Worm (Caenorhabditis elegans): ENCODE data around the gene erh-1.

erh-1 gene

DNA sequence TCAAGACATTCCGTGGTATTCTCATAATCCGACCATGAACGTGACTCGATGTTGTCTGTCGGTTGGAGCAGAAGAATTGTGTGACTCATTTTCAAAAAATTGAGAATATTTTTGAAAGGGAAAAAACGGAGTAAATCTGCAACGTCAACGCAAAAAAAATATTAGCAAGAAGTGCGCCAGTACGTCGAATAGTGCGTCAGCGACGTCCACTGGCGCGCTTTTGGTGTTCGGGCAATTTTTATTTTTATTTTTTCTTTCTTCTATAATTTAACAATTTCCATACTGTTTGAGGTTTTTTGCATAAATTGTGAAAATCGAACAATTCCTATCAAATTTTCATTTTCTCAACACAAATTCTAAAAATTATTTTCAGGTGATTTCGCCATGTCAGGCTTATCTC, at the start of gene erh-1, which contains the start of gene lpd-9 (continued):
- TF ChIP-seq snu-23 (GFP tag; optimal IDR thresholded peaks at IDR 0.05) (peak; percentile 80), efl-3 (GFP tag; optimal IDR thresholded peaks at IDR 0.05) (no peak), ceh-63 (GFP tag; optimal IDR thresholded peaks at IDR 0.05) (no peak), ama-1 (optimal IDR thresholded peaks at IDR 0.05) (no peak), nhr-71 (tag; optimal IDR thresholded peaks at IDR 0.05) (peak; percentile 87), xbp-1 (tag; optimal IDR thresholded peaks at IDR 0.05) (peak; percentile 85), nhr-90 (tag; optimal IDR thresholded peaks at IDR 0.05; ENCODE audit: poor library complexity) (peak; percentile 85), hlh-4 (tag; optimal IDR thresholded peaks at IDR 0.05) (no peak), nhr-76 (tag; optimal IDR thresholded peaks at IDR 0.05) (no peak), pqm-1 (tag; optimal IDR thresholded peaks at IDR 0.05) (no peak), aha-1 (tag; optimal IDR thresholded peaks at IDR 0.05) (peak; percentile 30), fkh-4 (tag; optimal IDR thresholded peaks at IDR 0.05; ENCODE audit: borderline replicate concordance) (no peak), blmp-1 (tag; optimal IDR thresholded peaks at IDR 0.05) (peak; percentile 67), efl-1 (optimal IDR thresholded peaks at IDR 0.05) (peak; percentile 76 to 83), efl-1 (GFP tag; optimal IDR thresholded peaks at IDR 0.05 in 1 of 2) (peak; percentile 77 to 98), snpc-4 (tag; optimal IDR thresholded peaks at IDR 0.05) (peak; percentile 77), grh-1 (GFP tag; IDR thresholded peaks at IDR 0.05) (peak; percentile 81), aly-2 (tag; optimal IDR thresholded peaks at IDR 0.05) (peak; percentile 29), rnt-1 (tag; optimal IDR thresholded peaks at IDR 0.05) (peak; percentile 89), irx-1 (tag; optimal IDR thresholded peaks at IDR 0.05) (peak; percentile 70), sup-37 (GFP tag; optimal IDR thresholded peaks at IDR 0.05) (peak; percentile 39), mab-9 (GFP tag; IDR thresholded peaks at IDR 0.05) (peak; percentile 76), F16B12.6 (tag; optimal IDR thresholded peaks at IDR 0.05) (peak; percentile 49), elt-3 (tag; optimal IDR thresholded peaks at IDR 0.05) (peak in 1 of 6 experiments; percentile 34), ztf-4 (tag; optimal IDR thresholded peaks at IDR 0.05) (no peak), ceh-88 (GFP tag; IDR thresholded peaks at IDR 0.05) (peak; percentile 21; the same call in 1 of the 2 replicates), ztf-11 (tag; optimal IDR thresholded peaks at IDR 0.05) (peak in 1 of 2 experiments; percentile 74), nhr-28 (tag; optimal IDR thresholded peaks at IDR 0.05) (no peak), sox-4 (tag; optimal IDR thresholded peaks at IDR 0.05) (peak; percentile 28), lin-15B (tag; optimal IDR thresholded peaks at IDR 0.05) (peak; percentile 52), dsc-1 (tag; optimal IDR thresholded peaks at IDR 0.05) (peak; percentile 88), ceh-90 (tag; optimal IDR thresholded peaks at IDR 0.05) (no peak)

ce11 chrV:10615496-10615895, 36.6 kb upstream of the erh-1 start, which contains the start of gene H09F14.1:
TSS of gene H09F14.1 (minus strand) at chrV:10615596.
- TF ChIP-seq fkh-8 (tag; optimal IDR thresholded peaks at IDR 0.05) (no peak), nhr-84 (tag; optimal IDR thresholded peaks at IDR 0.05) (no peak)

DNA sequence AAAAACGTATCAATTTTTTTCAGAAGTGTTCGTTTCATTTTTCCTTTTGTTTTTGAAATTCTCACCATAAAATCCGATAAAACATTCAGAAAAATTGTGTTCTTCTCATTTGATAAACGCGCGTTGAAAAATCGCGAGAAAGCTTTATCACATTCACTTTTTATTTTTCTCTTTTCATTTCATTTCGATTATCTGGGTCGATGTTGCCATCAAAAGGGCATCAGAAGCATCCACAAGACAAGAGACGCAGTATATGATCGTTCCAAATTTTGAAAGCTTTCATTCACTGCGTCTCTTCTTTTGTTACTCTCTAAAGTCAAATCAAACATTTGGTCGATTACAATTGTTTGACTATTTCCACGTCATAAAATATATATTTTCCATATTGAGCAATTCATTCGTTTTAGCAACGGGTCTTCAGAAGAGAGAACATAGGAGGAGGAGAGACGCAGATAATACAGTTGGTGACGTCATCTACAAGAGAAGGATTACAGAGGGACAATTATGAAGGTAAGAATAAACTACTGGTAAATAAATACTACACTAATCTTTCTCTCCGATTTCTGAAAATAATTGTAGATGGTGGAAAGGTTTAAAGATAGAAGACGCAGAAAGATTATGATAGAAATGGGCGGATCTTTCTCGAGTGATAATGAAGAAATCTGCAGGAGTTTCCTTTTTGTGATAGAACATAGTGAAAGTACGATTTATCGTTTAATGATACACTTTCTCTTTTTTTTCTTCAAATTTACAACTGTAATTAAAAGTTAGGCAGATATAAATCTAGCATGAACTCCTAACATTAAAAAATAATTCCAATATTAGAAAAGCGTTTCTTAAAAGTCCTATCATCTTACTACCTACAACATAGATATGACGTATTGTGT, 23.4 kb upstream of the erh-1 start, which contains the start of gene H27A22.1:
Gene H27A22.1, plus strand, starts transcription at position 505 of the 887 bp plus-strand sequence.
- TF ChIP-seq snpc-4 (tag; optimal IDR thresholded peaks at IDR 0.05) (no peak), nhr-85 (tag) (peak; percentile 62), C16A3.4 (tag; optimal IDR thresholded peaks at IDR 0.05) (no peak), blmp-1 (tag; optimal IDR thresholded peaks at IDR 0.05) (peak; percentile 98)

DNA sequence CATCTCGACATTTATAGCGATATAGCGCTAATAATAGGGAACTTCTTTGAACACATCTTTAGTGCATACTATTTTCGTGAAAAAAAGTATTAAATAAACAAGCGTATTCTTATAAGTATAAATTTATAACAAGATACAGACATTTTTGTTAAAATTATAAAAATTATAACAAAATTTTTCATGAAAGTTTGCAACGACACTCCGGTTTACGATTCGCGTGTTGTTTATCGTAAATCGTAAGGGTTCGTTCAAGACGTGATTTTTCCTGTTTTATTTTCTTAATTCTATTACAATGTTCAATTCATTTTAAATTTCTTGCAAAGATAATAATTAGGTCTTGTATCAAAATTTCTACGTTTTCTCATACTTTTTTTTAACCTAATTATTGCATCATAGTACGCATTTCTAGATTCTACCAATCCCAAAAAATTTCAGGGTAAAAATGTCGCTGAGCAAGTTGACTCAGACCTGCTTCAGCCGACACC, 19.8 kb upstream of the erh-1 start, which contains the start of gene scpl-4:
Gene scpl-4, plus strand, starts transcription at position 435 of the 485 bp plus-strand sequence.
- no peak for TF ChIP-seq alr-1 (tag; optimal IDR thresholded peaks at IDR 0.05; ENCODE audit: borderline replicate concordance)
- peak in 1 of 2 experiments; percentile 1 for TF ChIP-seq efl-1 (optimal IDR thresholded peaks at IDR 0.05)
- no peak for TF ChIP-seq efl-1 (GFP tag; optimal IDR thresholded peaks at IDR 0.05 in 1 of 2)
- TF ChIP-seq blmp-1 (tag; optimal IDR thresholded peaks at IDR 0.05): peak; percentile 12
- peak in 1 of 3 experiments; percentile 30 for TF ChIP-seq dpl-1 (GFP tag; optimal IDR thresholded peaks at IDR 0.05)
- peak in 1 of 2 experiments; percentile 26 for TF ChIP-seq lin-35 (GFP tag; optimal IDR thresholded peaks at IDR 0.05)
- no peak for TF ChIP-seq ets-5 (GFP tag; IDR thresholded peaks at IDR 0.05)
- no peak for TF ChIP-seq elt-3 (tag; optimal IDR thresholded peaks at IDR 0.05)
- no peak for TF ChIP-seq nhr-71 (tag; optimal IDR thresholded peaks at IDR 0.05)

All from whole organism, L1 larva.